Fruit fly (Drosophila melanogaster): ENCODE measurements around the gene CG42717.

The CG42717 gene

dm6 chr3L:16046387-16047066 lies 13.5 kb upstream of the CG42717 start (continued):
- TF ChIP-seq p53 (GFP tag; optimal IDR thresholded peaks at IDR 0.05) (no peak), Rfx (GFP tag; IDR thresholded peaks at IDR 0.05) (peak; percentile 63), gce (GFP tag; IDR thresholded peaks at IDR 0.05) (peak; percentile 66; the same call in 1 of the 3 replicates), PHDP (tag; optimal IDR thresholded peaks at IDR 0.05) (no peak), CG11085 (GFP tag; IDR thresholded peaks at IDR 0.05) (no peak), CG7745 (tag; optimal IDR thresholded peaks at IDR 0.05) (peak; percentile 37), CG4360 (GFP tag; IDR thresholded peaks at IDR 0.05) (peak; percentile 51), MESR4 (GFP tag; optimal IDR thresholded peaks at IDR 0.05) (peak; percentile 57), tap (tag; optimal IDR thresholded peaks at IDR 0.05) (peak; percentile 52), CG16813 (GFP tag; IDR thresholded peaks at IDR 0.05; ENCODE audit: partially characterized antibody) (no peak), CG4282 (GFP tag; optimal IDR thresholded peaks at IDR 0.05) (no peak), CG8359 (GFP tag; optimal IDR thresholded peaks at IDR 0.05; ENCODE audit: borderline replicate concordance) (no peak), CG7271 (tag; optimal IDR thresholded peaks at IDR 0.05) (no peak), CG8944 (GFP tag; optimal IDR thresholded peaks at IDR 0.05) (no peak), CG2120 (GFP tag; optimal IDR thresholded peaks at IDR 0.05) (no peak), row (GFP tag; IDR thresholded peaks at IDR 0.05) (peak; percentile 31; the same call in 1 of the 3 replicates), vnd (GFP tag; IDR thresholded peaks at IDR 0.05; ENCODE audit: partially characterized antibody) (no peak), danr (GFP tag; IDR thresholded peaks at IDR 0.05) (no peak), pb (GFP tag; optimal IDR thresholded peaks at IDR 0.05) (no peak), CG33213 (GFP tag; optimal IDR thresholded peaks at IDR 0.05) (no peak), tgo (GFP tag; IDR thresholded peaks at IDR 0.05) (peak; percentile 15; the same call in 1 of the 3 replicates), CG6689 (GFP tag; IDR thresholded peaks at IDR 0.05) (no peak), CG16779 (GFP tag; IDR thresholded peaks at IDR 0.05) (no peak), gem (tag; optimal IDR thresholded peaks at IDR 0.05) (no peak), ash1 (GFP tag; optimal IDR thresholded peaks at IDR 0.05) (peak; percentile 15), dpn (GFP tag; optimal IDR thresholded peaks at IDR 0.05) (no peak), Pdp1 (GFP tag; optimal IDR thresholded peaks at IDR 0.05) (no peak), CG16863 (GFP tag; optimal IDR thresholded peaks at IDR 0.05) (no peak), knrl (GFP tag; IDR thresholded peaks at IDR 0.05; ENCODE audit: partially characterized antibody) (no peak; the same call in 2 of the 3 replicates), odd (GFP tag; optimal IDR thresholded peaks at IDR 0.05) (no peak), mld (GFP tag; IDR thresholded peaks at IDR 0.05; ENCODE audit: partially characterized antibody) (no peak), D (optimal IDR thresholded peaks at IDR 0.05) (no peak), D (GFP tag; optimal IDR thresholded peaks at IDR 0.05) (no peak), CG8765 (GFP tag; IDR thresholded peaks at IDR 0.05) (no peak), chm (GFP tag; IDR thresholded peaks at IDR 0.05) (peak; percentile 92), CG17361 (GFP tag; IDR thresholded peaks at IDR 0.05) (peak; percentile 0; the same call in 1 of the 3 replicates), Meics (GFP tag; optimal IDR thresholded peaks at IDR 0.05) (no peak), Mrtf (GFP tag; IDR thresholded peaks at IDR 0.05) (no peak), CG18476 (GFP tag; optimal IDR thresholded peaks at IDR 0.05) (no peak), da (GFP tag; optimal IDR thresholded peaks at IDR 0.05) (no peak), CG9609 (GFP tag; optimal IDR thresholded peaks at IDR 0.05) (no peak), CG7786 (GFP tag; optimal IDR thresholded peaks at IDR 0.05) (no peak), zfh2 (GFP tag; optimal IDR thresholded peaks at IDR 0.05) (no peak), Adf1 (GFP tag; IDR thresholded peaks at IDR 0.05) (no peak), CG5953 (GFP tag; IDR thresholded peaks at IDR 0.05) (peak; percentile 16; the same call in 1 of the 2 replicates), shn (GFP tag; optimal IDR thresholded peaks at IDR 0.05) (no peak), CG1792 (GFP tag; optimal IDR thresholded peaks at IDR 0.05) (no peak), zf30C (GFP tag; optimal IDR thresholded peaks at IDR 0.05) (peak; percentile 6), Ada2b (GFP tag; IDR thresholded peaks at IDR 0.05) (no peak), trem (tag; optimal IDR thresholded peaks at IDR 0.05) (no peak), pnt (GFP tag; optimal IDR thresholded peaks at IDR 0.05) (no peak)

Measured in whole organism, embryonic.